Fruit fly (Drosophila melanogaster) whole organism, embryonic: ENCODE results near the gene CG43293.

ENCODE experiments used
- ATbp ChIP-seq: fragments of 200-800 bp; sonication (Bioruptor generic); optimal IDR thresholded peaks from 2 replicates; lab custom pipeline; 2017; ENCODE audit warnings: missing biosample characterization, mild to moderate bottlenecking, missing genetic modification characterization, missing genetic modification reagents
- Atf3 ChIP-seq: fragments of 200-800 bp; sonication (Bioruptor generic); optimal IDR thresholded peaks from 3 replicates; lab custom pipeline; 2016; ENCODE audit warnings: missing biosample characterization, missing genetic modification characterization
- Bgb ChIP-seq: fragments of 200-800 bp; sonication (Bioruptor generic); IDR thresholded peaks from 2 replicates; pipeline ENCODE4 v1.3.6; 2022; ENCODE audit warnings: missing biosample characterization, missing genetic modification characterization; ENCODE audit not compliant: partially characterized antibody
- C15 ChIP-seq: fragments of 200-800 bp; sonication (Bioruptor generic); IDR thresholded peaks from 3 replicates; pipeline ENCODE4 v1.3.6; 2022; ENCODE audit warnings: missing biosample characterization, missing genetic modification characterization
- CG10654 ChIP-seq: fragments of 200-800 bp; sonication (Bioruptor generic); optimal IDR thresholded peaks from 2 replicates; lab custom pipeline; 2016; ENCODE audit warnings: missing biosample characterization, missing genetic modification characterization
- CG12942 ChIP-seq: fragments of 200-800 bp; sonication (Bioruptor generic); optimal IDR thresholded peaks from 3 replicates; lab custom pipeline; 2016; ENCODE audit warnings: missing biosample characterization, missing genetic modification characterization
- CG13123 ChIP-seq: fragments of 200-800 bp; sonication (Bioruptor generic); optimal IDR thresholded peaks from 2 replicates; lab custom pipeline; 2016; ENCODE audit warnings: missing biosample characterization, missing genetic modification characterization
- CG13624 ChIP-seq: fragments of 200-800 bp; sonication (Bioruptor generic); optimal IDR thresholded peaks from 2 replicates; lab custom pipeline; 2016; ENCODE audit warnings: missing biosample characterization, missing genetic modification characterization
- CG14965 ChIP-seq: fragments of 200-800 bp; sonication (Bioruptor generic); optimal IDR thresholded peaks from 2 replicates; lab custom pipeline; 2016; ENCODE audit warnings: missing biosample characterization, missing genetic modification characterization, borderline replicate concordance
- CG15269 ChIP-seq: fragments of 200-800 bp; sonication (Bioruptor generic); optimal IDR thresholded peaks from 2 replicates; lab custom pipeline; 2018; ENCODE audit warnings: missing biosample characterization, mild to moderate bottlenecking, missing genetic modification characterization, moderate library complexity
- CG17328 ChIP-seq: fragments of 200-800 bp; sonication (Bioruptor generic); IDR thresholded peaks from 2 replicates; pipeline ENCODE4 v1.3.6; 2022; ENCODE audit warnings: missing biosample characterization, missing genetic modification characterization
- CG2129 ChIP-seq: fragments of 200-800 bp; sonication (Bioruptor generic); IDR thresholded peaks from 2 replicates; pipeline ENCODE4 v1.3.6; 2022; ENCODE audit warnings: missing biosample characterization, missing genetic modification characterization; ENCODE audit not compliant: partially characterized antibody
- CG2875 ChIP-seq: fragments of 200-800 bp; sonication (Bioruptor generic); optimal IDR thresholded peaks from 2 replicates; lab custom pipeline; 2017; ENCODE audit warnings: missing biosample characterization, mild to moderate bottlenecking, missing genetic modification characterization, missing genetic modification reagents
- CG3065 ChIP-seq: fragments of 200-800 bp; sonication (Bioruptor generic); optimal IDR thresholded peaks from 2 replicates; lab custom pipeline; 2016; ENCODE audit warnings: missing biosample characterization, missing genetic modification characterization
- CG3163 ChIP-seq: fragments of 200-800 bp; sonication (Bioruptor generic); optimal IDR thresholded peaks from 3 replicates; lab custom pipeline; 2016; ENCODE audit warnings: missing biosample characterization, missing genetic modification characterization
- CG32772 ChIP-seq: fragments of 200-800 bp; sonication (Bioruptor generic); IDR thresholded peaks from 2 replicates; pipeline ENCODE4 v1.3.6; 2022; ENCODE audit warnings: missing biosample characterization, missing genetic modification characterization
- CG34224 ChIP-seq: fragments of 200-800 bp; sonication (Bioruptor generic); IDR thresholded peaks from 3 replicates; pipeline ENCODE4 v1.3.6; 2022; ENCODE audit warnings: missing biosample characterization, missing genetic modification characterization; ENCODE audit not compliant: partially characterized antibody
- CG6272 ChIP-seq: fragments of 200-800 bp; sonication (Bioruptor generic); IDR thresholded peaks from 2 replicates; pipeline ENCODE4 v1.3.6; 2022; ENCODE audit warnings: missing biosample characterization, missing genetic modification characterization
- CG6765 ChIP-seq: fragments of 200-800 bp; sonication (Bioruptor generic); optimal IDR thresholded peaks from 3 replicates; lab custom pipeline; 2017; ENCODE audit warnings: missing biosample characterization, mild to moderate bottlenecking, missing genetic modification characterization
- CG6854 ChIP-seq: fragments of 200-800 bp; sonication (Bioruptor generic); optimal IDR thresholded peaks from 3 replicates; lab custom pipeline; 2017; ENCODE audit warnings: missing biosample characterization, mild to moderate bottlenecking, missing genetic modification characterization
- CG7745 ChIP-seq: fragments of 200-800 bp; sonication (Bioruptor generic); optimal IDR thresholded peaks from 2 replicates; lab custom pipeline; 2018; ENCODE audit warnings: missing biosample characterization, mild to moderate bottlenecking, missing genetic modification characterization, moderate library complexity
- CG7839 ChIP-seq: fragments of 200-800 bp; sonication (Bioruptor generic); optimal IDR thresholded peaks from 3 replicates; lab custom pipeline; 2018; ENCODE audit warnings: missing biosample characterization, mild to moderate bottlenecking, missing genetic modification characterization, moderate library complexity
- CG8944 ChIP-seq: fragments of 200-800 bp; sonication (Bioruptor generic); optimal IDR thresholded peaks from 3 replicates; lab custom pipeline; 2016; ENCODE audit warnings: missing biosample characterization, missing genetic modification characterization
- CkIIα-i1 ChIP-seq: fragments of 200-800 bp; sonication (Bioruptor generic); IDR thresholded peaks from 2 replicates; pipeline ENCODE4 v1.3.6; 2022; ENCODE audit warnings: missing biosample characterization, missing genetic modification characterization
- E2f1 ChIP-seq: fragments of 200-800 bp; sonication (Bioruptor generic); IDR thresholded peaks from 2 replicates; pipeline ENCODE4 v1.3.6; 2022; ENCODE audit warnings: missing biosample characterization, missing genetic modification characterization
- ERR ChIP-seq: fragments of 200-800 bp; sonication (Bioruptor generic); optimal IDR thresholded peaks from 2 replicates; lab custom pipeline; 2016; ENCODE audit warnings: missing biosample characterization, missing genetic modification characterization
- Eip74EF ChIP-seq, 2 experiments: fragments of 200-800 bp in 1 of 2; fragments of >200 bp in 1 of 2; sonication (Bioruptor generic) in 1 of 2; optimal IDR thresholded peaks; 2 replicates each; lab custom pipeline; 2017 to 2019; ENCODE audit warnings: missing biosample characterization in 2 of 2, missing genetic modification characterization in 2 of 2, mild to moderate bottlenecking in 1 of 2, moderate library complexity in 1 of 2
- GATAe ChIP-seq: fragments of 200-800 bp; sonication (Bioruptor generic); conservative IDR thresholded peaks from 2 replicates; pipeline ENCODE4 v1.3.6; 2022; ENCODE audit warnings: missing biosample characterization, missing genetic modification characterization
- Med ChIP-seq: fragments of 200-800 bp; sonication (Bioruptor generic); peaks from one replicate; lab custom pipeline; 2016; ENCODE audit warnings: missing biosample characterization, missing genetic modification characterization, mild to moderate bottlenecking, inconsistent platforms, moderate library complexity
- Optix ChIP-seq: fragments of 200-800 bp; sonication (Bioruptor generic); IDR thresholded peaks from 3 replicates; pipeline ENCODE4 v1.3.6; 2022; ENCODE audit warnings: missing biosample characterization, missing genetic modification characterization
- Sox102F ChIP-seq: fragments of 200-800 bp; sonication (Bioruptor generic); optimal IDR thresholded peaks from 2 replicates; lab custom pipeline; 2018; ENCODE audit warnings: missing biosample characterization, mild to moderate bottlenecking, missing genetic modification characterization, moderate library complexity
- TFAM ChIP-seq: fragments of 200-800 bp; sonication (Bioruptor generic); optimal IDR thresholded peaks from 2 replicates; lab custom pipeline; 2017; ENCODE audit warnings: missing biosample characterization, missing genetic modification characterization, inconsistent platforms
- Vsx1 ChIP-seq: fragments of 200-800 bp; sonication (Bioruptor generic); optimal IDR thresholded peaks from 2 replicates; lab custom pipeline; 2017; ENCODE audit warnings: missing biosample characterization, mild to moderate bottlenecking, missing genetic modification characterization, missing genetic modification reagents
- ara ChIP-seq: fragments of 200-800 bp; sonication (Bioruptor generic); IDR thresholded peaks from 2 replicates; pipeline ENCODE4 v1.3.6; 2022; ENCODE audit warnings: missing biosample characterization, missing genetic modification characterization
- ato ChIP-seq: fragments of 200-800 bp; sonication (Bioruptor generic); IDR thresholded peaks from 2 replicates; pipeline ENCODE4 v1.3.6; 2022; ENCODE audit warnings: missing biosample characterization, missing genetic modification characterization; ENCODE audit not compliant: partially characterized antibody
- cato ChIP-seq: fragments of 200-800 bp; sonication (Bioruptor generic); optimal IDR thresholded peaks from 2 replicates; lab custom pipeline; 2016; ENCODE audit warnings: missing biosample characterization, missing genetic modification characterization, borderline replicate concordance
- chinmo ChIP-seq: fragments of 200-800 bp; sonication (Bioruptor generic); IDR thresholded peaks from 4 replicates; pipeline ENCODE4 v1.3.6; 2022; ENCODE audit warnings: missing biosample characterization, missing genetic modification characterization; ENCODE audit not compliant: partially characterized antibody
- corto ChIP-seq: fragments of 200-800 bp; sonication (Bioruptor generic); optimal IDR thresholded peaks from 2 replicates; lab custom pipeline; 2016; ENCODE audit warnings: missing biosample characterization, mild to moderate bottlenecking, missing genetic modification characterization, moderate library complexity
- crc ChIP-seq: fragments of 200-800 bp; sonication (Bioruptor generic); optimal IDR thresholded peaks from 2 replicates; lab custom pipeline; 2016; ENCODE audit warnings: missing biosample characterization, missing genetic modification characterization
- croc ChIP-seq: fragments of 200-800 bp; sonication (Bioruptor generic); conservative IDR thresholded peaks from 3 replicates; pipeline ENCODE4 v1.3.6; 2022; ENCODE audit warnings: missing biosample characterization, missing genetic modification characterization
- da ChIP-seq: fragments of 200-800 bp; sonication (Bioruptor generic); optimal IDR thresholded peaks from 2 replicates; lab custom pipeline; 2016; ENCODE audit warnings: missing biosample characterization, missing genetic modification characterization
- fu2 ChIP-seq: fragments of 200-800 bp; sonication (Bioruptor generic); optimal IDR thresholded peaks from 2 replicates; lab custom pipeline; 2016; ENCODE audit warnings: missing biosample characterization, missing genetic modification characterization
- lola ChIP-seq, 3 experiments: fragments of >200 bp in 2 of 3; fragments of 200-800 bp in 1 of 3; sonication (Bioruptor generic) in 1 of 3; optimal IDR thresholded peaks; 2 replicates each; lab custom pipeline; 2017 to 2019; ENCODE audit warnings: missing biosample characterization in 3 of 3, missing genetic modification characterization in 3 of 3, mild to moderate bottlenecking in 1 of 3, moderate library complexity in 1 of 3
- rib ChIP-seq: fragments of 200-800 bp; sonication (Bioruptor generic); IDR thresholded peaks from 2 replicates; pipeline ENCODE4 v1.3.6; 2022; ENCODE audit warnings: missing biosample characterization, missing genetic modification characterization
- schlank ChIP-seq: fragments of 200-800 bp; sonication (Bioruptor generic); optimal IDR thresholded peaks from 2 replicates; lab custom pipeline; 2018; ENCODE audit warnings: missing biosample characterization, mild to moderate bottlenecking, missing genetic modification characterization
- stc ChIP-seq: fragments of 200-800 bp; sonication (Bioruptor generic); IDR thresholded peaks from 2 replicates; pipeline ENCODE4 v1.3.6; 2022; ENCODE audit warnings: missing biosample characterization, missing genetic modification characterization
- vfl ChIP-seq: fragments of 200-800 bp; sonication (Bioruptor generic); optimal IDR thresholded peaks from 2 replicates; lab custom pipeline; 2016; ENCODE audit warnings: missing biosample characterization, missing genetic modification characterization
- zen2 ChIP-seq: fragments of 200-800 bp; sonication (Bioruptor generic); IDR thresholded peaks from 3 replicates; pipeline ENCODE4 v1.3.6; 2022; ENCODE audit warnings: missing biosample characterization, missing genetic modification characterization; ENCODE audit not compliant: partially characterized antibody

The CG43293 gene

DNA sequence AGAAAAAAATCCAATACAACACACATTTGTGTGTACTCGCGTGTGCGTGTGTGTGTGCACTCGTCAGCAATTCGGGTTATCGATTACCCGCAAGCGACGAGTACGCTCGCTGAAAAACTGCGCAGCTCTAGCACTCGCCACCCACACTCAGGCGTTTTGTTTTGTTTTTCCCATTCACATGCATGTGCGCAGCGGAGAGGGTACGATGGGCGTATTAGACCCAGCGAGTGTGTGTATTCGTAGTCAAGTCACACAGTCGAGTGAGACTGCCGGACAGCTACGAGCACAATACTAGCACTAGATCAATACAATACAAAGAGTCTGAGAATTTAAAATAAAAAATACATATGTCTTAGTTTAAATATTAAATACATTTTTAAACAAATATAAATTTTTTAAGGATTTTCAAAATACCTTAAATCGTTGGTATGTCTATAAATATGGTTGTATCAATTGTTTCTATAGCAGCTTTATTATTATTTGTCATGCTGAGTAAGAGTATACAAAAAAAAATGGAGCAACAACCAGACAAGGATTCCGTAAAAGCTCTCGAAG, at the start of gene CG43293, which contains the start of gene D19B (continued):
- TF ChIP-seq zen2 (GFP tag; lab: Robert Waterston, UW) = peak; percentile 5; the same call in 1 of the 3 replicates
- peak in 1 of 3 experiments; percentile 66 for TF ChIP-seq lola (GFP tag; optimal IDR thresholded peaks at IDR 0.05; lab: Kevin White, UChicago)
- TF ChIP-seq rib (GFP tag; lab: Robert Waterston, UW) = peak; percentile 92
- peak; percentile 81 for TF ChIP-seq crc
- peak; percentile 91 for TF ChIP-seq CG12942 (GFP tag; lab: Kevin White, UChicago)
- TF ChIP-seq CG15269 (tag; lab: Kevin White, UChicago) = peak; percentile 89
- TF ChIP-seq ATbp (GFP tag; lab: Kevin White, UChicago) = peak; percentile 76
- TF ChIP-seq CG13123 (GFP tag; lab: Kevin White, UChicago) = peak; percentile 72
- peak; percentile 98 for TF ChIP-seq chinmo (GFP tag; lab: Robert Waterston, UW)
- TF ChIP-seq E2f1 (GFP tag; lab: Robert Waterston, UW) = peak; percentile 91
- TF ChIP-seq ERR = peak; percentile 90
- peak; percentile 47 for TF ChIP-seq TFAM (GFP tag; lab: Kevin White, UChicago)
- TF ChIP-seq stc = peak; percentile 87
- TF ChIP-seq Bgb (GFP tag; lab: Robert Waterston, UW) = peak; percentile 59; the same call in 1 of the 2 replicates
- peak; percentile 80 for TF ChIP-seq cato
- TF ChIP-seq CG10654 (GFP tag; lab: Kevin White, UChicago) = peak; percentile 86
- peak; percentile 62 for TF ChIP-seq ato (GFP tag; lab: Robert Waterston, UW)
- TF ChIP-seq CG7745 (tag; lab: Kevin White, UChicago) = no peak
- peak; percentile 80 for TF ChIP-seq schlank
- TF ChIP-seq fu2 (GFP tag; lab: Kevin White, UChicago) = peak; percentile 77
- TF ChIP-seq CG17328 = peak; percentile 92
- TF ChIP-seq CG6854 = peak; percentile 64
- TF ChIP-seq CG6272 (GFP tag; lab: Robert Waterston, UW) = peak; percentile 81
- TF ChIP-seq da (GFP tag; lab: Kevin White, UChicago) = peak; percentile 50
- peak; percentile 43; the same call in 1 of the 2 replicates for TF ChIP-seq CkIIα-i1
- TF ChIP-seq C15 = peak; percentile 89
- TF ChIP-seq Optix (GFP tag; lab: Robert Waterston, UW) = peak; percentile 93
- no peak for TF ChIP-seq CG14965 (GFP tag; lab: Kevin White, UChicago)
- TF ChIP-seq CG6765 (GFP tag; lab: Kevin White, UChicago) = peak; percentile 81
- peak; percentile 77 for TF ChIP-seq Atf3
- peak; percentile 53; the same call in 2 of the 3 replicates for TF ChIP-seq CG34224 (GFP tag; lab: Robert Waterston, UW)
- TF ChIP-seq Sox102F (GFP tag; lab: Kevin White, UChicago) = peak; percentile 89
- peak; percentile 61; the same call in 2 of the 3 replicates for TF ChIP-seq croc
- peak; percentile 72 for TF ChIP-seq CG2875 (GFP tag; lab: Kevin White, UChicago)
- TF ChIP-seq CG8944 (GFP tag; lab: Kevin White, UChicago) = peak; percentile 88
- TF ChIP-seq corto (GFP tag; lab: Kevin White, UChicago) = no peak
- peak; percentile 99 for TF ChIP-seq Med (GFP tag; lab: Kevin White, UChicago)
- TF ChIP-seq GATAe = no peak; the same call in 1 of the 2 replicates
- peak; percentile 87 for TF ChIP-seq vfl (GFP tag; lab: Kevin White, UChicago)
- peak; percentile 88 for TF ChIP-seq ara (GFP tag; lab: Robert Waterston, UW)
- no peak for TF ChIP-seq Vsx1 (GFP tag; lab: Kevin White, UChicago)
- TF ChIP-seq CG3163 = peak; percentile 65
- TF ChIP-seq CG3065 (GFP tag; lab: Kevin White, UChicago) = peak; percentile 90
- TF ChIP-seq CG7839 (tag; lab: Kevin White, UChicago) = peak; percentile 88
- TF ChIP-seq CG2129 (GFP tag; lab: Robert Waterston, UW) = 0 out of 2 replicates have a peak, but pooled peaks have one; percentile 15
- peak; percentile 85 for TF ChIP-seq CG32772
- TF ChIP-seq CG13624 = peak; percentile 90
- TF ChIP-seq Eip74EF (GFP tag; optimal IDR thresholded peaks at IDR 0.05; lab: Kevin White, UChicago) = no peak
